Worm (Caenorhabditis elegans): Measurements from ENCODE around the gene F18G5.1.

DNA sequence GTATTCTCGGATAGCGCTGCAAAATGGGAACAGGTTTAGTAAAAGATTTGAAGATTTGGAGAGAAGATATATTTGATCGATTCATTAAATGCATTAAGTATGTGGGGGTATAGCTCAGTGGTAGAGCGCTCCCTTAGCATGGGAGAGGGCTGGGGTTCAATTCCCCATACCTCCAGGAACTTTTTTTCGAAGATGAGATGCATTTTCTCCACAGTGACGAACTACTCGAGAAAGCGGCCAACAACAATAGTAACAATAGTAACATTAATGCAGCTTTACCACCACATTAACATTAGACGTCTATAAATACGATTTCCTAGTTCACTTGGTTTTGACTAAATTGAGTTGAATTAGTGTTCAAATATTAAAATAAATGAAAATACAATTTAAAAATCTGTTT is 21.9 kb upstream of the F18G5.1 start:
- no peak for TF ChIP-seq unc-62 (GFP tag; optimal IDR thresholded peaks at IDR 0.05)
- no peak for TF ChIP-seq nhr-77 (tag; optimal IDR thresholded peaks at IDR 0.05)
